Fruit fly (Drosophila melanogaster): Measurements from ENCODE around the gene pyd.

The pyd gene

dm6 chr3R:8931777-8932345 lies at the start of gene pyd:
Gene pyd, minus strand, starts transcription at chr3R:8931896.
- peak; percentile 14 for TF ChIP-seq noc (tag; optimal IDR thresholded peaks at IDR 0.05)

DNA sequence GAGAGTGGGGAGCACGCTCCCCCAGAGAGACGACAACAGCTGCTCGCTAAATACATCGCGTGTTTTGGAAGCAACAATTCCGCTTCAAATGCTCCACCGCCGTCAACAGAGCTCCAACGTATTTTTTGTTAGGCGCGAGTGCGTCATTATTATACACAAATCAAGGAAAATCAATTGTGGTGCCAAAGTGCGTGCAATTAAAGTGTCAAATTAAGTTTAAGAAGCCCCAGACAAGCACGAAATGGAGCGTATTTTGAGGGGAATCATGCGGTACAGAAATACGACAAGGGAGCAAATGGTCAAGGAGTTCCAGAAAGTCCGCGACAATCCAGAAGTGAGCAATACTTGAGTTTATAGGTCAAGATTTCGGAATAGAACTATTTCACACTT lies 49.1 kb upstream of the pyd start, which contains the start of gene CAHbeta:
CAHbeta (plus strand) TSS at position 85 of the 390 bp plus-strand sequence.
- TF ChIP-seq noc (tag; optimal IDR thresholded peaks at IDR 0.05) = peak; percentile 40

- TF ChIP-seq noc (tag; optimal IDR thresholded peaks at IDR 0.05) = peak; percentile 40
Observed at dm6 chr3R:8979850-8980775, 48.4 kb upstream of the pyd start.

- TF ChIP-seq noc (tag; optimal IDR thresholded peaks at IDR 0.05) = no peak
Observed at dm6 chr3R:8978768-8979167, 47.1 kb upstream of the pyd start.

- TF ChIP-seq noc (tag; optimal IDR thresholded peaks at IDR 0.05) = no peak
Observed at dm6 chr3R:8976073-8976593, 44.4 kb upstream of the pyd start.

DNA sequence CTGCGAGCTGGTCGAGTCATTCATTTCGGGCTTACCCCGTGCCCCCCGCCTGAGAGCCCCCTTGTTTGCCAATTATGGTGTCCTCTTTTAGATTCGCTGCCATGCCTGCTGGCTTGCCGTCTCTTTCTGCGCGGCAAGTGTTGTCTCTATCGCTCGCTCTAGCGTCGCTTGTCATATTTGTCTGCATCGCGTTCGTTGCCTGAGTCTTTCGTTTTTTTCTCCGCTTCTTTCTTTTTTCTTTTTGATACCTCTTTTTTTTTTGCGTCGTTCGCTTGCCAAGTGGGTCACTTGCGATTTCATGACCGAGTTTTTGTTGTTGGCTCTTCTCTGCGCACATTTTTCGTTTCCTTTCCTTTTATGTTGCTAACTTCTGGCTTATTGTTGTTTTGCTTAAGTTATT lies 40.1 kb upstream of the pyd start:
- no peak for TF ChIP-seq noc (tag; optimal IDR thresholded peaks at IDR 0.05)

DNA sequence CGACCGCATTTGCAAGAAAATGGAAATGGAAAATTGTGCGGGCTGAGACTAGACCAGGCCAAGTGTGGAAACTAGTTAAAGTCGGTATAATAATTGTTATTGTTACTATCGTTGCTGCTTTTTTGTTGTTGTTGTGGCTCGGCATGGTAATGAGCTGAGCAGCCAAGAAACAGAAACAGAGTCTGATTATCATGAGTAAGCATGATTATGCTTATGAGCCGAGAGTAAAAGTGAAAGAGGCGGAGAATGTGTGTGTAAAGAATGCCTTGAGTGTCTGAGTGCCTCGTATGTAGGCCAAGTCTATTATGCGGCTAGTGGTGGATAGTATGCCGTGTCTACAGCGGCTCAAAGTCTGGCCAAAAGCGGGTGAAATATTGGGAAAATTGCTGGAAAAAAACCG lies 39.0 kb upstream of the pyd start:
- no peak for TF ChIP-seq noc (tag; optimal IDR thresholded peaks at IDR 0.05)

- no peak for TF ChIP-seq noc (tag; optimal IDR thresholded peaks at IDR 0.05)
Observed at dm6 chr3R:8969926-8970306, 38.2 kb upstream of the pyd start.

- TF ChIP-seq noc (tag; optimal IDR thresholded peaks at IDR 0.05) = no peak
Observed at dm6 chr3R:8969301-8969925, 37.7 kb upstream of the pyd start.

- no peak for TF ChIP-seq noc (tag; optimal IDR thresholded peaks at IDR 0.05)
Observed at dm6 chr3R:8968837-8969236, 37.1 kb upstream of the pyd start.

DNA sequence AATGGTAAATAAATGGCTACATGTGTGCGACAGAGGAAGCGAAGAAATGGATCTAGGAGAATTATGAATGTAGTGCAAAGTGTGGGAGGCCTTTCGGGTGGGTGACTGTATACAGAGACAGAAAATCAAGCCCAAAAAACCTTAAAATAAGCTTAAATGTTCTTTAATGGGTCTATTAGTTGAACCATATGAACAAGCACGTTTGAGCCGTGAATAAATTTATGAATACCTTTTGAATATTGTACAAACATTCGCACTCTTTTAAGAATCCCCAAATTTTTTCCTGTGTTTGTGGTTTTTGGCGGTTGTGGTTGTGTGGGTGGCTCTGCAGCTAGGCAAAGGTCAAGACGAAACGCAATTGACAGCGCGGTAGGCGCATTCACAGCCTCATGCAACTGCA lies 34.9 kb upstream of the pyd start:
- no peak for TF ChIP-seq noc (tag; optimal IDR thresholded peaks at IDR 0.05)

DNA sequence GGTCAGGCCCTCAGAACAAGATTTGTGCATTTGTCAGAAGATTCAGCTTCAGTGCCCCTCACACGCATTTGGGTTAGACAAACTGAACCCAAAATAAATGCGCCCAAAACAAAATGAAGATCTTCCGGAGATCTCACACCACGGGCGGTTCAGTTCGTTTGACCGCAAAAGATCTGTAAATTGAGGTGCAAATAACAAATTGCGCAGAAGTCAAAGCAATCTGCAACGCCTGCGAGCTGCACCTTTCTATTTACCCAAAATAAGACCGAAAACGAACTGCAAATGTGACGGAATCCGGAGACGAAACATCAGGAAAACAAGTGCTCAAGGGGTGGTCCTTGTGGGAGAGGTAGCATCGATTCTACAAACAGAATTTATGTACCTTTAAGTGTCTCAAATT lies 33.9 kb upstream of the pyd start:
- no peak for TF ChIP-seq noc (tag; optimal IDR thresholded peaks at IDR 0.05)

DNA sequence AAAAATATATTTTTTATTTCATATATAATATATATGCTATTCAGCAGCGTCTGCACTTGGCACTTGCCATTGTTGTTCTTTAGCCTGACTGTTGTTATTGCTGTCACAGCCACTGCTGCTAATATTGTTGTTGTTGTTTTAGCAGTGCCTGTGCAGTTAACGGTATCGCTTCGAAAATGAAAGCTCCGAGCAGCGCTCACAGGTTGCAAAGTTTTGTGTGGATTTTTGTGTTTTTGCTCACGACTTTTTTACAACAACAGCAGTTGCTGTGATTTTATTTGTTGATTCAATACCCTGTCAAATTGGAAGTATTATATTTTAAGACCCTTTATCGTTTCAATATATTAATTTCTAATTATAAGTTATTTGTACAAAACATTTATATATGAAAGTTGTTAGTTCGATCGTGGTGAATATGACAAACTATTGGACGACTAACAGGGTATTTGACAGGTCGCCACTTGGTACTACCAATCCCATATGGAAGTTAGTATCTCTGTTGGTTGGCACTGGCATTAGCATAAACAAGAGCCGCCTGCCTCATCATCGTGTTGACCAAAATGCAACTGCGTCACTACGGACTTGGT lies 32.2 kb upstream of the pyd start:
- no peak for TF ChIP-seq noc (tag; optimal IDR thresholded peaks at IDR 0.05)

- no peak for TF ChIP-seq noc (tag; optimal IDR thresholded peaks at IDR 0.05)
Observed at dm6 chr3R:8962860-8963755, 31.4 kb upstream of the pyd start, which contains the start of gene ich. Gene ich, minus strand, starts transcription at chr3R:8963037.

DNA sequence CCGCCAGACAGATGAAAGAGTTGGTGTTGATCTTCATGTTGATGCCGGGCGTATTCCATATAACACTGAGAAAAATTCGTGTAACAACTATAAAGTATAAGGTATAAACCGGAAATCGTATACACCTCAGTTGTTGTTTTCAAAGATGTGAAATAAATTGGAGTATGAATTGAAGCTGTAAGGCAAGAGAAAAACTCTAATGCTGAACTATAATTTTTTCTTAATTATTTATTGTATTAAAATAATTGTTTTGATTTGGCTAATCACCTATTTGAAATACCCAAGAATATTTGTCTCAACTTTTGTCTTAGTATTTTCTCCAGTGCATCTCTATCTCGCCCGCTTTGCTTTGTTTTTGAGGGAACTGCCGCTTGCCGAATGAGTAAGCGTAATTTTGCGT lies 28.6 kb upstream of the pyd start:
- peak; percentile 52 for TF ChIP-seq noc (tag; optimal IDR thresholded peaks at IDR 0.05)

Data from whole organism, larva.